Worm (Caenorhabditis elegans) whole organism, L3 larva: ENCODE data around the gene K02F3.2.

Experiments
- R02D3.7 ChIP-seq: fragments of 150-350 bp; optimal IDR thresholded peaks from 2 replicates; lab custom pipeline; 2014; ENCODE audit warnings: missing biosample characterization, missing genetic modification characterization
- aly-2 ChIP-seq: fragments of 150-350 bp; optimal IDR thresholded peaks from 2 replicates; lab custom pipeline; 2014; ENCODE audit warnings: missing biosample characterization, missing genetic modification characterization
- ama-1 ChIP-seq: fragments of 150-350 bp; optimal IDR thresholded peaks from 2 replicates; lab custom pipeline; 2018
- ceh-28 ChIP-seq: fragments of 150-350 bp; optimal IDR thresholded peaks from 2 replicates; lab custom pipeline; 2014; ENCODE audit warnings: missing biosample characterization, missing genetic modification reagents, missing genetic modification characterization
- ceh-82 ChIP-seq: fragments of 150-350 bp; optimal IDR thresholded peaks from 2 replicates; lab custom pipeline; 2014; ENCODE audit warnings: missing biosample characterization, missing genetic modification characterization
- ceh-9 ChIP-seq: sonication (generic microtip); optimal IDR thresholded peaks from 2 replicates; lab custom pipeline; 2018; ENCODE audit warnings: missing biosample characterization, missing genetic modification characterization
- daf-12 ChIP-seq: fragments of 150-350 bp; optimal IDR thresholded peaks from 2 replicates; lab custom pipeline; 2014; ENCODE audit warnings: missing biosample characterization, missing genetic modification reagents, missing genetic modification characterization
- elt-1 ChIP-seq: fragments of 150-350 bp; optimal IDR thresholded peaks from 2 replicates; lab custom pipeline; 2014; ENCODE audit warnings: missing biosample characterization, missing genetic modification characterization
- elt-3 ChIP-seq, 3 experiments: fragments of 150-350 bp in 1 of 3; sonication (generic microtip) in 2 of 3; optimal IDR thresholded peaks; 2 replicates in 2 of 3; 4 replicates in 1 of 3; lab custom pipeline; 2014 to 2017; ENCODE audit warnings: missing biosample characterization in 3 of 3, missing genetic modification characterization in 3 of 3
- fkh-2 ChIP-seq: fragments of 150-350 bp; optimal IDR thresholded peaks from 2 replicates; lab custom pipeline; 2014; ENCODE audit warnings: missing biosample characterization, missing genetic modification reagents, missing genetic modification characterization
- hmg-11 ChIP-seq: sonication (generic microtip); optimal IDR thresholded peaks from 2 replicates; lab custom pipeline; 2016; ENCODE audit warnings: missing genetic modification characterization, missing compliant biosample characterization
- jun-1 ChIP-seq: fragments of 150-350 bp; optimal IDR thresholded peaks from 2 replicates; lab custom pipeline; 2014; ENCODE audit warnings: missing biosample characterization, missing genetic modification reagents, missing genetic modification characterization
- lin-39 ChIP-seq: fragments of 150-350 bp; optimal IDR thresholded peaks from 2 replicates; lab custom pipeline; 2018; ENCODE audit warnings: missing biosample characterization, missing genetic modification reagents, missing genetic modification characterization
- lsy-12 ChIP-seq: sonication (generic microtip); optimal IDR thresholded peaks from 2 replicates; lab custom pipeline; 2016; ENCODE audit warnings: mild to moderate bottlenecking, missing genetic modification characterization, missing compliant biosample characterization
- mml-1 ChIP-seq: fragments of 150-350 bp; sonication (generic microtip); optimal IDR thresholded peaks from 3 replicates; lab custom pipeline; 2014; ENCODE audit warnings: missing biosample characterization, missing genetic modification characterization
- nhr-11 ChIP-seq: fragments of 150-350 bp; optimal IDR thresholded peaks from 2 replicates; lab custom pipeline; 2014; ENCODE audit warnings: missing biosample characterization, missing genetic modification characterization
- nhr-12 ChIP-seq: fragments of 150-350 bp; optimal IDR thresholded peaks from 2 replicates; lab custom pipeline; 2014; ENCODE audit warnings: missing biosample characterization, missing genetic modification characterization
- nhr-23 ChIP-seq: fragments of 150-350 bp; optimal IDR thresholded peaks from 2 replicates; lab custom pipeline; 2014; ENCODE audit warnings: missing biosample characterization, missing genetic modification reagents, missing genetic modification characterization
- nhr-237 ChIP-seq: fragments of 150-350 bp; optimal IDR thresholded peaks from 2 replicates; lab custom pipeline; 2014; ENCODE audit warnings: missing biosample characterization, missing genetic modification characterization
- nhr-43 ChIP-seq: sonication (generic microtip); optimal IDR thresholded peaks from 2 replicates; lab custom pipeline; 2016; ENCODE audit warnings: mild to moderate bottlenecking, missing genetic modification characterization, missing compliant biosample characterization; ENCODE audit not compliant: poor library complexity, severe bottlenecking
- nhr-67 ChIP-seq: fragments of 150-350 bp; optimal IDR thresholded peaks from 2 replicates; lab custom pipeline; 2014; ENCODE audit warnings: missing biosample characterization, missing genetic modification characterization
- nhr-76 ChIP-seq: fragments of 150-350 bp; sonication (generic microtip); optimal IDR thresholded peaks from 5 replicates; lab custom pipeline; 2014; ENCODE audit warnings: missing biosample characterization, missing genetic modification characterization
- nhr-77 ChIP-seq: fragments of 150-350 bp; optimal IDR thresholded peaks from 2 replicates; lab custom pipeline; 2014; ENCODE audit warnings: missing biosample characterization, missing genetic modification characterization
- pqm-1 ChIP-seq: fragments of 150-350 bp; optimal IDR thresholded peaks from 2 replicates; lab custom pipeline; 2017; ENCODE audit warnings: missing biosample characterization, missing genetic modification characterization, inconsistent platforms
- sea-2 ChIP-seq: fragments of 150-350 bp; sonication (generic microtip); optimal IDR thresholded peaks from 4 replicates; lab custom pipeline; 2014; ENCODE audit warnings: missing biosample characterization, missing genetic modification reagents, missing genetic modification characterization
- skn-1 ChIP-seq: fragments of 150-350 bp; optimal IDR thresholded peaks from 2 replicates; lab custom pipeline; 2014; ENCODE audit warnings: missing biosample characterization, missing genetic modification characterization
- unc-39 ChIP-seq: sonication (generic microtip); optimal IDR thresholded peaks from 4 replicates; lab custom pipeline; 2017; ENCODE audit warnings: missing biosample characterization, missing genetic modification characterization
- unc-62 ChIP-seq: fragments of 150-350 bp; sonication (generic microtip); optimal IDR thresholded peaks from 4 replicates; lab custom pipeline; 2014; ENCODE audit warnings: missing biosample characterization, missing genetic modification reagents, missing genetic modification characterization
- ztf-11 ChIP-seq: fragments of 150-350 bp; optimal IDR thresholded peaks from 2 replicates; lab custom pipeline; 2014; ENCODE audit warnings: missing biosample characterization, missing genetic modification characterization
- ztf-4 ChIP-seq: fragments of 150-350 bp; optimal IDR thresholded peaks from 2 replicates; lab custom pipeline; 2014; ENCODE audit warnings: missing biosample characterization, missing genetic modification characterization

K02F3.2 gene

DNA sequence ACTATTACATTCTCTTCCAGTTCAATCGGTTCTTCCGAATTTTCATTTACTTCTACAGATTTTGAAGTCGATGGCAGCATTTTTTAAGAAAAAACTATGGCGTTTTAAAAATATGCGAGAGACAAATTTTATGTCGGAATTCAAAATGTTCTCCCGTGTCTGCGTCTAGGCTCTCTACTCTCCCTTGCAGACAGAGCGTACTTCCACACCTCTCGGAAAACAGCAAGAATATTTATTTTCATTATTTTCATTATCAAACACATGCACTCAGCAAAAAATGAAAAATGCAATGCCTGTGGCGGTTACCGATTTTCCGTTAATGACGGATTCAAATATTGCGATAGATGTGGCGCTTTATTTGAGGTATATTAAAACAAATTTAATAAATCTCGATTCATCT lies 49.9 kb downstream of the K02F3.2 start, which contains the start of the genes ztf-18 and F23H11.2:
Gene ztf-18 (minus strand): TSS at position 188 of the 400 bp plus-strand sequence.
Gene F23H11.2 (plus strand): TSS at position 223 of the 400 bp plus-strand sequence.
- no peak for TF ChIP-seq unc-39
- TF ChIP-seq sea-2 = no peak
- TF ChIP-seq elt-3 (tag; optimal IDR thresholded peaks at IDR 0.05; lab: Kevin White, UChicago) = no peak
- TF ChIP-seq ceh-28 (tag; lab: Kevin White, UChicago) = no peak
- no peak for TF ChIP-seq ztf-11 (tag; lab: Kevin White, UChicago)
- no peak for TF ChIP-seq nhr-77 (tag; lab: Kevin White, UChicago)
- no peak for TF ChIP-seq skn-1 (tag; lab: Kevin White, UChicago)
- no peak for TF ChIP-seq nhr-43 (tag; lab: Kevin White, UChicago)
- TF ChIP-seq pqm-1 (tag; lab: Kevin White, UChicago) = no peak
- TF ChIP-seq mml-1 = no peak
- TF ChIP-seq lin-39 (tag; lab: Kevin White, UChicago) = no peak
- no peak for TF ChIP-seq nhr-23 (tag; lab: Kevin White, UChicago)

DNA sequence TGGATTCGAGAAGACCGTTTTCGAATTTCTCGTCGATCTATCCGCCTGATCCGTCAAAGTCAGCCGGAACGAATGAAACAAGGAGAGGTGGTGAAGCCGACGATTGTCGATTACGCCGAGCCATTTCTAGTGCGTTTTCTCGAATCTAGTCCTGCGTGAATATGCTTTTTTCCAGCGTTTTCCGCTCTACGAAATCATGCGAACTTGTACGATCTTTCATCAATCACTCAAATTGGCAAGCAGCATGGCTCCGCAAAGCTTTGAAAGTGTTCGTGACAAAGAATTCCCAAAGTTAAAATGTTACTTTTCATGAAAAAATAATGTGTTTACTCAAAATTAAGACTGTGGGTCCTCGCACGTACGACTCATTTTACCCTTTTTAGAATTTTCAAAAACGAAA lies 51.3 kb downstream of the K02F3.2 start:
- TF ChIP-seq fkh-2 (tag; lab: Kevin White, UChicago) = no peak
- no peak for TF ChIP-seq nhr-67 (tag; lab: Kevin White, UChicago)
- no peak for TF ChIP-seq ceh-9 (tag; lab: Kevin White, UChicago)
- no peak for TF ChIP-seq ztf-4 (tag; lab: Kevin White, UChicago)
- TF ChIP-seq elt-3 (tag; optimal IDR thresholded peaks at IDR 0.05; lab: Kevin White, UChicago) = no peak
- TF ChIP-seq jun-1 (tag; lab: Kevin White, UChicago) = no peak
- no peak for TF ChIP-seq hmg-11
- no peak for TF ChIP-seq nhr-12 (tag; lab: Kevin White, UChicago)
- TF ChIP-seq mml-1 = no peak
- TF ChIP-seq elt-1 (tag; lab: Kevin White, UChicago) = no peak
- TF ChIP-seq unc-62 = no peak
- TF ChIP-seq R02D3.7 (tag; lab: Kevin White, UChicago) = no peak
- no peak for TF ChIP-seq lsy-12 (tag; lab: Kevin White, UChicago)
- TF ChIP-seq ama-1 (lab: Kevin White, UChicago) = no peak
- TF ChIP-seq nhr-237 (tag; lab: Kevin White, UChicago) = no peak
- no peak for TF ChIP-seq nhr-43 (tag; lab: Kevin White, UChicago)
- no peak for TF ChIP-seq nhr-76
- no peak for TF ChIP-seq aly-2 (tag; lab: Kevin White, UChicago)
- TF ChIP-seq, all 47 proteins: peak for 0

ce11 chrIII:900134-900533 lies 54.5 kb downstream of the K02F3.2 start:
- TF ChIP-seq ceh-82 (tag; lab: Kevin White, UChicago) = no peak
- no peak for TF ChIP-seq jun-1 (tag; lab: Kevin White, UChicago)
- no peak for TF ChIP-seq nhr-11 (tag; lab: Kevin White, UChicago)
- TF ChIP-seq elt-3 (tag; optimal IDR thresholded peaks at IDR 0.05; lab: Kevin White, UChicago) = no peak
- TF ChIP-seq daf-12 (tag; lab: Kevin White, UChicago) = no peak
